Worm (Caenorhabditis elegans): ENCODE data around the gene T23B12.11.

DNA sequence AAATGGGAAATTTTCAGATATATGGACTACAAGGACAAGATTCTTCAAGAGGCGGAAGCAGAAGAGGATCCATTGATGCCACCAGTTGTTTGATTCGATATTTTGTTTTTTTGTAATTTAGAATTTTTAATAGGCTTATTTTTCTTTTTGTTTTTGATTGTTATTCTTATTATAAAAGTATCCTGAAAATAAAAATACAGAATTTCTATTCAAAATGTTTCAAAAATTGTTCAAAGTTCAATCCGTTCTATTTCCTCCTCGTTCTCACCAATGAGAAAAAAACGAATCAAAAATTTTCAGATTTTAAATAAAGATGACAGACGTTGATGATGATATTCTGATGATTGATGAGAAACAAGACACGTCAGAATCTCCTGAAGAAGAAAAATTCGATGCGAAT lies 13.5 kb downstream of the T23B12.11 start, which contains the start of gene phf-30:
- TF ChIP-seq tra-4 (tag; optimal IDR thresholded peaks at IDR 0.05) (no peak), ama-1 (optimal IDR thresholded peaks at IDR 0.05) (no peak), ets-7 (tag; optimal IDR thresholded peaks at IDR 0.05) (no peak), F13C5.2 (tag; optimal IDR thresholded peaks at IDR 0.05) (no peak), flt-1 (GFP tag; IDR thresholded peaks at IDR 0.05) (no peak), tbx-37 (GFP tag; conservative IDR thresholded peaks at IDR 0.05) (no peak), hmg-4 (GFP tag; optimal IDR thresholded peaks at IDR 0.05) (no peak)

All from whole organism, early embryonic.